Worm (Caenorhabditis elegans) whole organism, L1 larva: ENCODE data around the gene gpa-18.
A peak's percentile ranks its signal among the peaks of the same experiment; 100 is the strongest.

Experiments used
- C04F5.9 ChIP-seq: sonication (generic microtip); optimal IDR thresholded peaks from 2 replicates; lab custom pipeline; 2016; ENCODE audit warnings: missing genetic modification characterization, missing compliant biosample characterization
- C34B4.2 ChIP-seq: sonication (generic microtip); optimal IDR thresholded peaks from 2 replicates; lab custom pipeline; 2017; ENCODE audit warnings: mild to moderate bottlenecking, missing genetic modification characterization, missing compliant biosample characterization
- F16B12.6 ChIP-seq: fragments of 150-350 bp; optimal IDR thresholded peaks from 2 replicates; lab custom pipeline; 2014; ENCODE audit warnings: missing biosample characterization, missing genetic modification characterization
- aha-1 ChIP-seq: fragments of 150-350 bp; optimal IDR thresholded peaks from 2 replicates; lab custom pipeline; 2014; ENCODE audit warnings: missing biosample characterization, missing genetic modification characterization
- blmp-1 ChIP-seq: fragments of 150-350 bp; optimal IDR thresholded peaks from 2 replicates; lab custom pipeline; 2014; ENCODE audit warnings: missing biosample characterization, missing genetic modification characterization
- ceh-63 ChIP-seq: fragments of 200-800 bp; sonication (Bioruptor generic); optimal IDR thresholded peaks from 2 replicates; lab custom pipeline; 2018; ENCODE audit warnings: mild to moderate bottlenecking, missing genetic modification characterization, missing compliant biosample characterization
- ceh-8 ChIP-seq: fragments of 200-800 bp; sonication (Bioruptor generic); optimal IDR thresholded peaks from 2 replicates; lab custom pipeline; 2018; ENCODE audit warnings: mild to moderate bottlenecking, missing genetic modification characterization, moderate library complexity, missing compliant biosample characterization
- ceh-82 ChIP-seq, 3 experiments: fragments of 150-350 bp in 1 of 3; sonication (generic microtip) in 2 of 3; optimal IDR thresholded peaks; 2 replicates each; lab custom pipeline; 2014 to 2017; ENCODE audit warnings: missing biosample characterization in 3 of 3, missing genetic modification characterization in 3 of 3
- dpl-1 ChIP-seq, 3 experiments: fragments of 150-350 bp in 2 of 3; sonication (generic microtip) in 1 of 3; optimal IDR thresholded peaks; 2 replicates each; lab custom pipeline; 2014 to 2017; ENCODE audit warnings: missing biosample characterization in 3 of 3, missing genetic modification characterization in 3 of 3, missing genetic modification reagents in 3 of 3
- dsc-1 ChIP-seq: sonication (generic microtip); optimal IDR thresholded peaks from 2 replicates; lab custom pipeline; 2016; ENCODE audit warnings: mild to moderate bottlenecking, missing genetic modification characterization, missing compliant biosample characterization
- efl-1 ChIP-seq, 4 experiments: fragments of 150-350 bp; optimal IDR thresholded peaks in 3 of 4; peaks in 1 of 4; 1 replicate in 1 of 4; 2 replicates in 3 of 4; lab custom pipeline; 2014; ENCODE audit warnings: missing biosample characterization in 2 of 4, missing genetic modification characterization in 2 of 4, missing genetic modification reagents in 2 of 4
- efl-3 ChIP-seq: fragments of 200-800 bp; sonication (Bioruptor generic); optimal IDR thresholded peaks from 2 replicates; lab custom pipeline; 2018; ENCODE audit warnings: mild to moderate bottlenecking, missing genetic modification characterization, missing compliant biosample characterization
- egl-27 ChIP-seq, 2 experiments: fragments of 150-350 bp in 1 of 2; sonication (generic microtip); optimal IDR thresholded peaks; 3 replicates each; lab custom pipeline; 2017 to 2018; ENCODE audit warnings: missing biosample characterization in 2 of 2, missing genetic modification characterization in 2 of 2, missing genetic modification reagents in 2 of 2
- ets-5 ChIP-seq: fragments of 200-800 bp; sonication (Bioruptor generic); IDR thresholded peaks from 2 replicates; pipeline ENCODE4 v1.3.6; 2022; ENCODE audit warnings: missing genetic modification characterization, missing compliant biosample characterization
- fkh-4 ChIP-seq: sonication (generic microtip); optimal IDR thresholded peaks from 2 replicates; lab custom pipeline; 2016; ENCODE audit warnings: missing compliant biosample characterization, missing genetic modification characterization, borderline replicate concordance
- fkh-8 ChIP-seq: sonication (generic microtip); optimal IDR thresholded peaks from 2 replicates; lab custom pipeline; 2016; ENCODE audit warnings: mild to moderate bottlenecking, missing genetic modification characterization, missing compliant biosample characterization
- hlh-17 ChIP-seq: fragments of 200-800 bp; sonication (Bioruptor generic); optimal IDR thresholded peaks from 2 replicates; lab custom pipeline; 2018; ENCODE audit warnings: missing genetic modification characterization, mild to moderate bottlenecking, missing compliant biosample characterization, moderate library complexity, borderline replicate concordance
- hlh-4 ChIP-seq: sonication (generic microtip); optimal IDR thresholded peaks from 2 replicates; lab custom pipeline; 2016; ENCODE audit warnings: mild to moderate bottlenecking, missing genetic modification characterization, missing compliant biosample characterization
- hpl-2 ChIP-seq: fragments of 150-350 bp; optimal IDR thresholded peaks from 2 replicates; lab custom pipeline; 2014; ENCODE audit warnings: missing biosample characterization, missing genetic modification reagents, missing genetic modification characterization
- irx-1 ChIP-seq: sonication (generic microtip); optimal IDR thresholded peaks from 2 replicates; lab custom pipeline; 2016; ENCODE audit warnings: missing genetic modification characterization, missing compliant biosample characterization
- isw-1 ChIP-seq: fragments of 200-800 bp; sonication (Bioruptor generic); IDR thresholded peaks from 2 replicates; pipeline ENCODE4 v1.3.6; 2022; ENCODE audit warnings: missing genetic modification characterization, missing compliant biosample characterization
- lin-14 ChIP-seq: fragments of 200-800 bp; sonication (Bioruptor generic); optimal IDR thresholded peaks from 2 replicates; lab custom pipeline; 2018; ENCODE audit warnings: mild to moderate bottlenecking, missing genetic modification characterization, moderate library complexity, missing compliant biosample characterization
- lin-39 ChIP-seq: fragments of 150-350 bp; optimal IDR thresholded peaks from 2 replicates; lab custom pipeline; 2014; ENCODE audit warnings: missing biosample characterization, missing genetic modification reagents, missing genetic modification characterization
- lir-3 ChIP-seq: sonication (generic microtip); optimal IDR thresholded peaks from 2 replicates; lab custom pipeline; 2016; ENCODE audit warnings: mild to moderate bottlenecking, missing genetic modification characterization, moderate library complexity, missing compliant biosample characterization; ENCODE audit not compliant: poor library complexity
- lsy-2 ChIP-seq, 2 experiments: fragments of 150-350 bp; optimal IDR thresholded peaks; 2 replicates each; lab custom pipeline; 2014; ENCODE audit warnings: missing biosample characterization in 2 of 2, missing genetic modification characterization in 2 of 2
- mef-2 ChIP-seq: fragments of 150-350 bp; optimal IDR thresholded peaks from 2 replicates; lab custom pipeline; 2014; ENCODE audit warnings: missing biosample characterization, missing genetic modification characterization
- nhr-11 ChIP-seq: fragments of 150-350 bp; optimal IDR thresholded peaks from 2 replicates; lab custom pipeline; 2014; ENCODE audit warnings: missing biosample characterization, missing genetic modification characterization
- nhr-19 ChIP-seq: fragments of 200-800 bp; sonication (Bioruptor generic); conservative IDR thresholded peaks from 2 replicates; pipeline ENCODE4 v1.3.6; 2022; ENCODE audit warnings: missing genetic modification characterization, missing compliant biosample characterization
- nhr-20 ChIP-seq: sonication (generic microtip); optimal IDR thresholded peaks from 2 replicates; lab custom pipeline; 2016; ENCODE audit warnings: mild to moderate bottlenecking, missing genetic modification characterization, missing compliant biosample characterization
- nhr-237 ChIP-seq: fragments of 150-350 bp; optimal IDR thresholded peaks from 2 replicates; lab custom pipeline; 2014; ENCODE audit warnings: missing biosample characterization, missing genetic modification characterization
- nhr-76 ChIP-seq: sonication (generic microtip); optimal IDR thresholded peaks from 2 replicates; lab custom pipeline; 2017; ENCODE audit warnings: missing biosample characterization, missing genetic modification characterization
- nhr-77 ChIP-seq: fragments of 150-350 bp; optimal IDR thresholded peaks from 2 replicates; lab custom pipeline; 2014; ENCODE audit warnings: missing biosample characterization, missing genetic modification characterization
- nhr-90 ChIP-seq: sonication (generic microtip); optimal IDR thresholded peaks from 2 replicates; lab custom pipeline; 2016; ENCODE audit warnings: mild to moderate bottlenecking, missing genetic modification characterization, missing compliant biosample characterization; ENCODE audit not compliant: poor library complexity
- pag-3 ChIP-seq: sonication (generic microtip); optimal IDR thresholded peaks from 2 replicates; lab custom pipeline; 2017; ENCODE audit warnings: missing genetic modification characterization, mild to moderate bottlenecking, missing compliant biosample characterization, antibody characterized with exemption, borderline replicate concordance; ENCODE audit not compliant: insufficient read depth
- pax-3 ChIP-seq: fragments of 200-800 bp; sonication (Bioruptor generic); optimal IDR thresholded peaks from 2 replicates; lab custom pipeline; 2018; ENCODE audit warnings: mild to moderate bottlenecking, missing genetic modification characterization, moderate library complexity, missing compliant biosample characterization
- rnt-1 ChIP-seq: sonication (generic microtip); optimal IDR thresholded peaks from 2 replicates; lab custom pipeline; 2016; ENCODE audit warnings: mild to moderate bottlenecking, missing genetic modification characterization, moderate library complexity, missing compliant biosample characterization
- skn-1 ChIP-seq: fragments of 150-350 bp; optimal IDR thresholded peaks from 2 replicates; lab custom pipeline; 2014; ENCODE audit warnings: missing biosample characterization, missing genetic modification characterization
- snu-23 ChIP-seq: sonication (generic microtip); optimal IDR thresholded peaks from 2 replicates; lab custom pipeline; 2016; ENCODE audit warnings: missing genetic modification characterization, missing compliant biosample characterization
- sox-4 ChIP-seq: sonication (generic microtip); optimal IDR thresholded peaks from 2 replicates; lab custom pipeline; 2016; ENCODE audit warnings: missing genetic modification characterization, missing compliant biosample characterization
- sptf-1 ChIP-seq: fragments of 150-350 bp; optimal IDR thresholded peaks from 2 replicates; lab custom pipeline; 2014; ENCODE audit warnings: missing biosample characterization, missing genetic modification characterization
- swsn-7 ChIP-seq: sonication (generic microtip); optimal IDR thresholded peaks from 2 replicates; lab custom pipeline; 2016; ENCODE audit warnings: missing genetic modification characterization, missing compliant biosample characterization
- tbx-2 ChIP-seq: sonication (generic microtip); optimal IDR thresholded peaks from 2 replicates; lab custom pipeline; 2016; ENCODE audit warnings: missing genetic modification characterization, missing compliant biosample characterization
- tlp-1 ChIP-seq: fragments of 150-350 bp; optimal IDR thresholded peaks from 2 replicates; lab custom pipeline; 2014; ENCODE audit warnings: missing biosample characterization, missing genetic modification characterization
- unc-130 ChIP-seq: fragments of 150-350 bp; optimal IDR thresholded peaks from 2 replicates; lab custom pipeline; 2017; ENCODE audit warnings: missing biosample characterization, missing genetic modification characterization, inconsistent platforms
- unc-30 ChIP-seq: sonication (generic microtip); optimal IDR thresholded peaks from 2 replicates; lab custom pipeline; 2017; ENCODE audit warnings: missing biosample characterization, missing genetic modification characterization
- unc-62 ChIP-seq: fragments of 150-350 bp; optimal IDR thresholded peaks from 2 replicates; lab custom pipeline; 2014; ENCODE audit warnings: missing biosample characterization, missing genetic modification reagents, missing genetic modification characterization
- unc-86 ChIP-seq: sonication (generic microtip); optimal IDR thresholded peaks from 2 replicates; lab custom pipeline; 2016; ENCODE audit warnings: missing genetic modification characterization, missing compliant biosample characterization
- unc-98 ChIP-seq: fragments of 200-800 bp; sonication (Bioruptor generic); IDR thresholded peaks from 2 replicates; pipeline ENCODE4 v1.3.6; 2022; ENCODE audit warnings: missing genetic modification characterization, missing compliant biosample characterization
- vab-15 ChIP-seq: sonication (generic microtip); optimal IDR thresholded peaks from 2 replicates; lab custom pipeline; 2017; ENCODE audit warnings: missing genotype, mild to moderate bottlenecking, missing genetic modification characterization, missing compliant biosample characterization
- xbp-1 ChIP-seq: sonication (generic microtip); optimal IDR thresholded peaks from 2 replicates; lab custom pipeline; 2016; ENCODE audit warnings: missing genetic modification characterization, missing compliant biosample characterization
- zip-4 ChIP-seq: fragments of 200-800 bp; sonication (Bioruptor generic); optimal IDR thresholded peaks from 2 replicates; lab custom pipeline; 2018; ENCODE audit warnings: mild to moderate bottlenecking, missing genetic modification characterization, moderate library complexity, missing compliant biosample characterization
- ztf-11 ChIP-seq, 2 experiments: sonication (generic microtip); optimal IDR thresholded peaks; 2 replicates each; lab custom pipeline; 2016 to 2017; ENCODE audit warnings: missing genetic modification characterization in 2 of 2, missing biosample characterization in 1 of 2, missing compliant biosample characterization in 1 of 2

gpa-18 gene

DNA sequence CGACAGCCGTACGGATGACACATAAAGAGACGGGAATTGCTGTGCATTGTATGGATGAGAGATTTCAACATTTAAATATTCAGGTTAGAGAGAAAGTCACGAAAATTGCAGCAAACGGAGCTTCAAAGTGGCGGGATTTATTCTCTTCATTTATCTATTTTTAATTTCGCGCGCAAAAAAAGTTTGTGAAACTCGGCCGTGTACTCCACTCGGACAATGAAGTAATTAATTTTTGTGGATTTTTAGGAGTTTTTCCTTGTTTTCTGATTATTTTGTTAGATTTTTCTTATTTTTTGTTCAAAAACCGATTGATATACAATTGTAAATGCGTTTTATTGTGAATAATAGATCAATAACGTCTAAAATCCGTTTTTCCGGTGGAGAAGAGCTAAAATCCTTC is 7.4 kb downstream of the gpa-18 start:
- TF ChIP-seq C04F5.9 (tag; lab: Kevin White, UChicago) (no peak), skn-1 (no peak), F16B12.6 (tag; lab: Kevin White, UChicago) (no peak), hlh-17 (GFP tag; lab: Kevin White, UChicago) (no peak), unc-30 (no peak), unc-62 (GFP tag; lab: Kevin White, UChicago) (no peak), snu-23 (GFP tag; lab: Kevin White, UChicago) (no peak), nhr-11 (no peak), ztf-11 (tag; optimal IDR thresholded peaks at IDR 0.05; lab: Kevin White, UChicago) (no peak), dsc-1 (peak; percentile 38), efl-3 (GFP tag; lab: Kevin White, UChicago) (no peak), isw-1 (no peak), pag-3 (no peak), sptf-1 (no peak), nhr-20 (tag; lab: Kevin White, UChicago) (peak; percentile 8), zip-4 (GFP tag; lab: Kevin White, UChicago) (no peak), aha-1 (tag; lab: Kevin White, UChicago) (no peak), irx-1 (peak; percentile 62), egl-27 (tag; optimal IDR thresholded peaks at IDR 0.05; lab: Kevin White, UChicago) (no peak), unc-86 (tag; lab: Kevin White, UChicago) (no peak), unc-98 (GFP tag; lab: Robert Waterston, UW) (no peak), lir-3 (tag; lab: Kevin White, UChicago) (peak; percentile 73), ceh-82 (tag; optimal IDR thresholded peaks at IDR 0.05; lab: Kevin White, UChicago) (no peak), unc-130 (tag; lab: Kevin White, UChicago) (no peak), sox-4 (tag; lab: Kevin White, UChicago) (no peak), lsy-2 (tag; optimal IDR thresholded peaks at IDR 0.05; lab: Kevin White, UChicago) (peak; percentile 7 to 38), dpl-1 (GFP tag; optimal IDR thresholded peaks at IDR 0.05; lab: Kevin White, UChicago) (peak; percentile 76 to 86 (median 80)), hlh-4 (tag; lab: Kevin White, UChicago) (no peak), rnt-1 (tag; lab: Kevin White, UChicago) (peak; percentile 77), tbx-2 (peak; percentile 40), nhr-76 (tag; lab: Kevin White, UChicago) (no peak), nhr-19 (GFP tag; lab: Robert Waterston, UW) (peak; percentile 23), pax-3 (tag; lab: Kevin White, UChicago) (no peak), nhr-90 (tag; lab: Kevin White, UChicago) (peak; percentile 29), xbp-1 (peak; percentile 33), blmp-1 (tag; lab: Kevin White, UChicago) (peak; percentile 58), nhr-237 (no peak), mef-2 (tag; lab: Kevin White, UChicago) (no peak), vab-15 (tag; lab: Kevin White, UChicago) (no peak), C34B4.2 (no peak), nhr-77 (tag; lab: Kevin White, UChicago) (no peak), tlp-1 (tag; lab: Kevin White, UChicago) (no peak), fkh-8 (tag; lab: Kevin White, UChicago) (no peak), hpl-2 (GFP tag; lab: Kevin White, UChicago) (no peak), lin-39 (tag; lab: Kevin White, UChicago) (peak; percentile 23), ets-5 (GFP tag; lab: Robert Waterston, UW) (no peak), lin-14 (GFP tag; lab: Kevin White, UChicago) (no peak), efl-1 (optimal IDR thresholded peaks at IDR 0.05; lab: Kevin White, UChicago) (peak; percentile 87), efl-1 (GFP tag; optimal IDR thresholded peaks at IDR 0.05 in 1 of 2; lab: Kevin White, UChicago) (peak; percentile 86 to 98), fkh-4 (tag; lab: Kevin White, UChicago) (peak; percentile 15), ceh-63 (GFP tag; lab: Kevin White, UChicago) (no peak), ceh-8 (no peak), swsn-7 (tag; lab: Kevin White, UChicago) (peak; percentile 29)
